Worm (Caenorhabditis elegans) whole organism, mixed stage, embryonic: ENCODE data around the gene cyp-33A1.

ENCODE experiments used
- lin-13 ChIP-seq: fragments of 150-350 bp; optimal IDR thresholded peaks from 2 replicates; lab custom pipeline; 2014; ENCODE audit warnings: missing biosample characterization, missing genetic modification characterization
- lsy-2 ChIP-seq: fragments of 150-350 bp; optimal IDR thresholded peaks from 2 replicates; lab custom pipeline; 2014; ENCODE audit warnings: missing biosample characterization, missing genetic modification characterization
- nhr-12 ChIP-seq: fragments of 150-350 bp; optimal IDR thresholded peaks from 2 replicates; lab custom pipeline; 2014; ENCODE audit warnings: missing biosample characterization, missing genetic modification characterization
- snpc-4 ChIP-seq: fragments of 150-350 bp; optimal IDR thresholded peaks from 2 replicates; lab custom pipeline; 2014; ENCODE audit warnings: missing biosample characterization, missing genetic modification characterization
- sptf-1 ChIP-seq: sonication (generic microtip); optimal IDR thresholded peaks from 2 replicates; lab custom pipeline; 2017; ENCODE audit warnings: mild to moderate bottlenecking, missing genetic modification characterization, moderate library complexity, missing compliant biosample characterization
- unc-39 ChIP-seq: fragments of 150-350 bp; optimal IDR thresholded peaks from 2 replicates; lab custom pipeline; 2014; ENCODE audit warnings: missing biosample characterization, missing genetic modification characterization

DNA sequence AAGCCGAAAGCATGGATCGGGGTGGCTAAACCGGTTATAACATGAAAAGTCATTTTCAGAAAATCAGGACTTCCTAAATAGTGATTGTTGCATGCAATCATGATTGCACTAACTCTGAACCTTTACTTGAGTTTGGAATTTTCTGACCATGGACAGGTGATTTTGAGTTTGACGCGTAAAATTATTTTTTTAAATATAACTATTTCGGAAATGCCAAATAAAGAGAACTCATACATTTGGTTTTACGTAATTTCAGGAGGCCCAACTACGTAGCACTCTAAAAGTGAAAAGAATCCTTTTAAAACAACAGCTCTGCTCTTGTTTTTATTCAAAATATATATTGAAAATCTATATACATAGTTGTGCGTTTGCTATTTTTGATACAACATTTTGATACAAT, 29.5 kb downstream of the cyp-33A1 start, which contains the start of gene srh-234:
- TF ChIP-seq unc-39 (tag; lab: Kevin White, UChicago) (no peak), lsy-2 (no peak), sptf-1 (no peak), nhr-12 (tag; lab: Kevin White, UChicago) (no peak), snpc-4 (tag; lab: Kevin White, UChicago) (no peak), lin-13 (tag; lab: Kevin White, UChicago) (no peak)
